Worm (Caenorhabditis elegans): ENCODE measurements around the gene R07D5.2.

- TF ChIP-seq unc-130 (GFP tag; optimal IDR thresholded peaks at IDR 0.05) (no peak), hrde-1 (tag; optimal IDR thresholded peaks at IDR 0.05; ENCODE audit: borderline replicate concordance) (no peak), pha-4 (tag; optimal IDR thresholded peaks at IDR 0.05) (no peak), attf-3 (GFP tag; conservative IDR thresholded peaks at IDR 0.05) (no peak), rec-8 (tag; optimal IDR thresholded peaks at IDR 0.05) (no peak), sdz-38 (tag; optimal IDR thresholded peaks at IDR 0.05) (no peak), ets-4 (GFP tag; optimal IDR thresholded peaks at IDR 0.05) (no peak), snpc-1.3 (tag; optimal IDR thresholded peaks at IDR 0.05; ENCODE audit: insufficient read depth) (no peak), mxl-1 (tag; optimal IDR thresholded peaks at IDR 0.05) (no peak), madf-3 (GFP tag; IDR thresholded peaks at IDR 0.05) (no peak), dpl-1 (GFP tag; optimal IDR thresholded peaks at IDR 0.05) (no peak), ekl-4 (GFP tag; IDR thresholded peaks at IDR 0.05) (no peak), ztf-6 (GFP tag; IDR thresholded peaks at IDR 0.05) (no peak)
Observed at ce11 chrX:15125138-15125537, 8.7 kb upstream of the R07D5.2 start.

Measured in whole organism, young adult.